Fruit fly (Drosophila melanogaster) whole organism, adult: ENCODE results near the gene Alg7.

Source experiments
- CG11617 ChIP-seq: fragments of 200-800 bp; sonication (Bioruptor generic); optimal IDR thresholded peaks from 2 replicates; lab custom pipeline; 2017; ENCODE audit warnings: mild to moderate bottlenecking, missing biosample characterization, missing genetic modification reagents, missing genetic modification characterization
- CG12768 ChIP-seq: fragments of 200-800 bp; sonication (Bioruptor generic); optimal IDR thresholded peaks from 2 replicates; lab custom pipeline; 2017; ENCODE audit warnings: missing biosample characterization, missing genetic modification characterization, mild to moderate bottlenecking, moderate library complexity, missing genetic modification reagents
- CG14711 ChIP-seq: fragments of 200-800 bp; sonication (Bioruptor generic); optimal IDR thresholded peaks from 2 replicates; lab custom pipeline; 2018; ENCODE audit warnings: missing biosample characterization, mild to moderate bottlenecking, missing genetic modification characterization, moderate library complexity
- CG1620 ChIP-seq: fragments of 200-800 bp; sonication (Bioruptor generic); optimal IDR thresholded peaks from 2 replicates; lab custom pipeline; 2016; ENCODE audit warnings: missing biosample characterization, missing genetic modification characterization
- CG33017 ChIP-seq: fragments of 200-800 bp; sonication (Bioruptor generic); optimal IDR thresholded peaks from 2 replicates; lab custom pipeline; 2018; ENCODE audit warnings: missing biosample characterization, mild to moderate bottlenecking, missing genetic modification characterization, moderate library complexity
- CG5204 ChIP-seq: fragments of 200-800 bp; sonication (Bioruptor generic); optimal IDR thresholded peaks from 2 replicates; lab custom pipeline; 2016; ENCODE audit warnings: missing biosample characterization, missing genetic modification characterization
- CG7045 ChIP-seq: fragments of 200-800 bp; sonication (Bioruptor generic); optimal IDR thresholded peaks from 2 replicates; lab custom pipeline; 2017; ENCODE audit warnings: missing biosample characterization, mild to moderate bottlenecking, missing genetic modification characterization
- CG7101 ChIP-seq: fragments of 200-800 bp; sonication (Bioruptor generic); optimal IDR thresholded peaks from 2 replicates; lab custom pipeline; 2018; ENCODE audit warnings: missing biosample characterization, mild to moderate bottlenecking, missing genetic modification characterization, moderate library complexity
- Clk ChIP-seq: fragments of 200-800 bp; sonication (Bioruptor generic); optimal IDR thresholded peaks from 2 replicates; lab custom pipeline; 2017; ENCODE audit warnings: missing biosample characterization, missing genetic modification characterization
- Crg-1 ChIP-seq: fragments of 200-800 bp; sonication (Bioruptor generic); optimal IDR thresholded peaks from 2 replicates; lab custom pipeline; 2016; ENCODE audit warnings: missing biosample characterization, missing genetic modification characterization
- Hr96 ChIP-seq: fragments of 200-800 bp; sonication (Bioruptor generic); optimal IDR thresholded peaks from 2 replicates; lab custom pipeline; 2016; ENCODE audit warnings: missing biosample characterization, missing genetic modification characterization
- Mnt ChIP-seq: fragments of 200-800 bp; sonication (Bioruptor generic); optimal IDR thresholded peaks from 2 replicates; lab custom pipeline; 2016; ENCODE audit warnings: missing biosample characterization, mild to moderate bottlenecking, missing genetic modification characterization
- bab1 ChIP-seq: fragments of 200-800 bp; sonication (Bioruptor generic); optimal IDR thresholded peaks from 3 replicates; lab custom pipeline; 2019; ENCODE audit warnings: missing biosample characterization, mild to moderate bottlenecking, missing genetic modification characterization, moderate library complexity
- cic ChIP-seq: fragments of 200-800 bp; sonication (Bioruptor generic); optimal IDR thresholded peaks from 2 replicates; lab custom pipeline; 2017; ENCODE audit warnings: missing biosample characterization, mild to moderate bottlenecking, missing genetic modification characterization, moderate library complexity
- cnc ChIP-seq, 2 experiments: fragments of >200 bp; optimal IDR thresholded peaks; 2 replicates each; lab custom pipeline; 2017
- kay ChIP-seq: fragments of 200-800 bp; sonication (Bioruptor generic); peaks from one replicate; lab custom pipeline; 2016; ENCODE audit warnings: missing biosample characterization, missing genetic modification characterization, borderline replicate concordance
- ovo ChIP-seq: fragments of 200-800 bp; sonication (Bioruptor generic); optimal IDR thresholded peaks from 2 replicates; lab custom pipeline; 2016; ENCODE audit warnings: missing biosample characterization, missing genetic modification characterization
- pad ChIP-seq: fragments of 200-800 bp; sonication (Bioruptor generic); optimal IDR thresholded peaks from 3 replicates; lab custom pipeline; 2017; ENCODE audit warnings: missing biosample characterization, missing genetic modification characterization, mild to moderate bottlenecking, moderate library complexity, missing genetic modification reagents
- tj ChIP-seq: fragments of 200-800 bp; sonication (Bioruptor generic); optimal IDR thresholded peaks from 3 replicates; lab custom pipeline; 2017; ENCODE audit warnings: missing biosample characterization, mild to moderate bottlenecking, missing genetic modification characterization, moderate library complexity
- toe ChIP-seq: fragments of 200-800 bp; sonication (Bioruptor generic); optimal IDR thresholded peaks from 2 replicates; lab custom pipeline; 2016; ENCODE audit warnings: missing biosample characterization, missing genetic modification characterization

Gene Alg7

DNA sequence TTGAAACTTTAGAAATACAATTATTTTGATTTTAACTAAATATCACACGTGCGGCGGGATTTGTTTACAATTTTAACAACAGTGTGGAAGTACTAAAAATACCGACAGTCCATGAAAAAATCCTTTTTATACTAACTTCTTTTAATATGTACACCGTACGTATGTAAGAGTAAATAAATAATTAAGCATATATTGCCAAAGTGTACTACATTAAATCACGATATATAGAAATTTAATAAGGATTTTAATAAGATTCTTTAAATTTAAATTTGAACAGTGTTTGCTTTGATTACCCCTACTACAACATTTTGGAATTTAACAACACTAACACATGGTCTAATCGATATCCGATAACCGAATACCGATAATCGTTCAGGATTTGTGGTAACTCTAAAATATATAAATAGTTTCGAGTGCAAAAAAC is 43.2 kb downstream of the Alg7 start, which contains the start of the genes Ski6 and CG16812:
Gene Ski6 (minus strand): TSS at position 205 of the 424 bp plus-strand sequence.
Gene CG16812 (plus strand): TSS at position 363 of the 424 bp plus-strand sequence.
- peak; percentile 74 for TF ChIP-seq bab1 (GFP tag; lab: Kevin White, UChicago)
- TF ChIP-seq Hr96 (GFP tag; lab: Kevin White, UChicago): peak; percentile 44
- peak; percentile 52 for TF ChIP-seq CG11617 (GFP tag; lab: Kevin White, UChicago)
- peak; percentile 40 for TF ChIP-seq CG12768 (GFP tag; lab: Kevin White, UChicago)
- TF ChIP-seq CG14711 (tag; lab: Kevin White, UChicago): peak; percentile 95
- peak; percentile 30 for TF ChIP-seq ovo (GFP tag; lab: Kevin White, UChicago)
- peak; percentile 90 for TF ChIP-seq Mnt (GFP tag; lab: Kevin White, UChicago)
- no peak for TF ChIP-seq CG5204 (GFP tag; lab: Kevin White, UChicago)
- peak; percentile 81 for TF ChIP-seq CG33017 (tag; lab: Kevin White, UChicago)
- TF ChIP-seq Crg-1 (GFP tag; lab: Kevin White, UChicago): peak; percentile 59
- TF ChIP-seq pad (GFP tag; lab: Kevin White, UChicago): peak; percentile 63
- peak; percentile 85 for TF ChIP-seq CG7101 (tag; lab: Kevin White, UChicago)
- peak; percentile 29 for TF ChIP-seq tj (GFP tag; lab: Kevin White, UChicago)
- TF ChIP-seq cic: no peak
- no peak for TF ChIP-seq cnc (optimal IDR thresholded peaks at IDR 0.05; lab: Kevin White, UChicago)
- no peak for TF ChIP-seq toe (GFP tag; lab: Kevin White, UChicago)
- peak; percentile 59 for TF ChIP-seq CG7045 (GFP tag; lab: Kevin White, UChicago)
- peak; percentile 93 for TF ChIP-seq kay (GFP tag; lab: Kevin White, UChicago)
- TF ChIP-seq CG1620 (GFP tag; lab: Kevin White, UChicago): peak; percentile 77
- peak; percentile 19 for TF ChIP-seq Clk (GFP tag; lab: Kevin White, UChicago)

DNA sequence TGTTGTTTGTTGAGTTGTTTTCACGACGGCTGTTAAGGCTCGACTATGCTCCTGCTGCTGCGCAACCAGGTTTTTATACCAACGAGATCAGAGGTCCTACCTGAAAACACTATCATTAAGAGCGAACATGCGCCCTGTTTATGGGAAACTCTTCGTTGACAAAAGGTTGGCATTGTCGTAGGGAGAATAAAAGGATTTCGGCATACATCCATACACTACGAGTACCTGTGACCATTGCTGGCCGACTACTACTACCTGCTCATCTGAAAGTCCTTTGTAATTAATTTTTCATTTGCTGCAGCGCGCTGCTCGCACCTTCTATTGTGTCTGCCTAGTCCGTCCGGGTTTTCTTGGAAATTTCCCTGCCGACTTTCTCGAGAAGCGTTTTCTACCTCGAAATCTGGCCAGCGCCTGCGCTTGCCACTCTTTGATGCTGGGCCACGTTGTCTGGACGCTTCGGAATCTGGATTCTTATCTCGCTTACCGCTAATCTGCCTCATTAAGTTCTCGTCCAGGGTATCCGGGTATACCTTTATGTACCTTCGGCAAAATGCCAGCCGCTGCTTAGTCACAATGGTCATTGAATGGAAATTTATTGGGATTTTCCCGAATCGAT is 46.3 kb downstream of the Alg7 start, which contains the start of gene CG15480:
Gene CG15480 (minus strand): TSS at position 51 of the 616 bp plus-strand sequence.
- no peak for TF ChIP-seq CG5204 (GFP tag; lab: Kevin White, UChicago)
- TF ChIP-seq CG7101 (tag; lab: Kevin White, UChicago): no peak
- TF ChIP-seq pad (GFP tag; lab: Kevin White, UChicago): no peak
- no peak for TF ChIP-seq CG12768 (GFP tag; lab: Kevin White, UChicago)

DNA sequence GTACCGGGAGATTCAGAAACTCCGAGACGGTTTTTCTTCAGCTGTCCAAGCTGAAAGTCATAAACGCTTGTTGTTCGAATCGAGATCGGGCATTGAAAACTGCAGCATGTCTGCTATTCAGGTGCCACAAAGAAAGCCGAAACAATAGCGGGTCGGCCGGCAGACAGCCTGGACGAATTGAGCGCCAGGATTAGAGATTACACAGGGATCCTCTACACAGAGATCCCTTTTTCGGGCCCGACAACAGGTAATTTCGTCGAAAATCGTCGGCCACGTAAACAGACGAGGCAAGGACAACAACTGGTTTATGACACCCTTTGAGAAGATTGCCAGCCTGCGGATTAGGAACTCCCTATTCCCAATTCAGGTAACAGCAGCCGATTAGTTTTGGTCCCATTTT is 48.2 kb downstream of the Alg7 start, which contains the start of gene CG16813:
Gene CG16813 (plus strand): TSS at position 288 of the 400 bp plus-strand sequence.
- TF ChIP-seq Clk (GFP tag; lab: Kevin White, UChicago) (no peak), CG11617 (GFP tag; lab: Kevin White, UChicago) (no peak), CG1620 (GFP tag; lab: Kevin White, UChicago) (no peak), Hr96 (GFP tag; lab: Kevin White, UChicago) (no peak), cnc (optimal IDR thresholded peaks at IDR 0.05; lab: Kevin White, UChicago) (no peak), kay (GFP tag; lab: Kevin White, UChicago) (no peak), bab1 (GFP tag; lab: Kevin White, UChicago) (no peak), pad (GFP tag; lab: Kevin White, UChicago) (no peak), CG7101 (tag; lab: Kevin White, UChicago) (no peak), CG12768 (GFP tag; lab: Kevin White, UChicago) (no peak), tj (GFP tag; lab: Kevin White, UChicago) (no peak), toe (GFP tag; lab: Kevin White, UChicago) (no peak), CG5204 (GFP tag; lab: Kevin White, UChicago) (no peak), CG14711 (tag; lab: Kevin White, UChicago) (no peak), Mnt (GFP tag; lab: Kevin White, UChicago) (no peak), CG33017 (tag; lab: Kevin White, UChicago) (no peak), Crg-1 (GFP tag; lab: Kevin White, UChicago) (no peak), CG7045 (GFP tag; lab: Kevin White, UChicago) (no peak), ovo (GFP tag; lab: Kevin White, UChicago) (no peak)

DNA sequence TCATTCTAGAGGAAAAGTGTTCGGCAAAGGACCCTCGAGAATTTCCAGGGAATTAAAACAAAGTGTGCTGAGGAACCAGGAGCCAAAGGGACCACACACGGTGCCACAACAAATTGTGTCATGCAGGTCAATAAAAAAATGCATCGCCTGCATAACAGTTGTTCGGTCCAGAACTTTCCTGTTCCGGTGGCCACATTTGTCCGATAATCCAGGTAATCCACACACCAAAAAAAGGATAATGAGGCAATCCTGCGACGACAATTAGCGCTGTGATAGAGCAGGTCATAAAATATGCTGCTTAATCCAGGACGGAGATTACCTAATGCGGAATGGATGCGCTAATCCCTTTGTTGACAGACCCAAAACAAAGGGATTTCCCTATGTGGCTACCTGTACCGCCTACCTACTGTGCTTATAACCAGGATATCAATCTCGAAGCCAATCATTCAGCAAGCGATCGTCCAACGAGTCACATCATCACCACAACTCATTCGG is 50.4 kb downstream of the Alg7 start, which contains the start of gene CG16815:
Gene CG16815 (plus strand): TSS at position 445 of the 495 bp plus-strand sequence.
- TF ChIP-seq CG1620 (GFP tag; lab: Kevin White, UChicago) (no peak), ovo (GFP tag; lab: Kevin White, UChicago) (no peak), cnc (optimal IDR thresholded peaks at IDR 0.05; lab: Kevin White, UChicago) (no peak), Hr96 (GFP tag; lab: Kevin White, UChicago) (no peak), CG5204 (GFP tag; lab: Kevin White, UChicago) (no peak), toe (GFP tag; lab: Kevin White, UChicago) (no peak)

DNA sequence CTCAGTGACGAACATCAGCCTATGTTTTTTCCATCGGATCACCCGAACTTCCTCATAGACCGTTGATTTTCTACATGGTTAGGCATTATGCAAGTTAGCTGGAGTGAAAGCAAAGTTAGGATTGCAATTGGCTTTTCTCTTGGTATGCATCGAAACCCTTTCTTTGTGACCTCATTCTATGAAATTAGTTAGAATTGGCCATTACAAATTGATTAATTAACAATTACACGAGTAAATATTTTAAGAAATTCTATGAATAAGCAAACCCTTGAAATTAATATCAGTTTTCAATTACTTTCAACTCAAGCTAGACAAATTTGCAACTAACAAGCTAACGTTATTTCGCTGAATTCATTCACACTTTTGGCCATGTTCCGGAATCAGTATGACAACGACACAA is 52.7 kb downstream of the Alg7 start, which contains the start of gene Prosalpha6T:
Gene Prosalpha6T (plus strand): TSS at position 301 of the 400 bp plus-strand sequence.
- TF ChIP-seq kay (GFP tag; lab: Kevin White, UChicago) (peak; percentile 6), CG1620 (GFP tag; lab: Kevin White, UChicago) (no peak)
